In the genomic region with DNA sequence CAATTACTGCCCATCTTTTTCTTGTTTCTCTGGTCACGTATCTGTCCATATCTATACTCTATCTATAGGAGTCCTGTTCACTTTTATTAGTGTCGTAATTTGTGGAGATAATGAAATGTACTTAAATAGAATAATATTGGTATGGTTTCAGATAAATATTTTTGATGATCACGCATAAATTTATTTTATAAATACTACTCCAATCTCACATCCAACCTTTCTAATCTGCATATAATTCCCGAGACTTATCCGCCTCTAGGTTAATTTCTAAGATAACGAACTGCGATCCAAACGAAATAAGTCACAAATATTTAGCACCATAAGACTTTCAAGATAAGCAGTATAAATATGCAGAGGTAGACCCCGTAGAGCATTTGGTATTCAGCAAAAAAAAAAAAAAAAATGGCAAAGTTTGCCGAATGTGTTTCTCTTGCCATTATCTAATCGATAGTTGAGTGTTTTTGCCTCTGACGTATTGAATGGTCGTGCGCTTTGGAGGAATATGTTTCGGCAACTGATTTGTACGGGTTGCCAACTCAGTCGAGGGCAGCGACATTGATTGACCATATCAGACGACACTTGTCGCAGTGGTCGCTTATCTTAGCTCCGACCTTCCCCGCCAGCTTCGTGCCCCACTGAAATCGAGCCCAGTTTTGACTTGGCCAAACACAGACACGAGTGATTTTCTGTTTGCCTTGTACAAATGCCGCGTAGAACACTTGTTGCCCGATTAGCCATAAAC, we compare ENCODE assay signal across 2 fruit fly cellular contexts.
TF ChIP-seq lines count a peak whose summit lies in the region.

No protein-coding gene starts in this region.

TF ChIP-seq in whole organism, adult, 20 proteins besides CTCF, POLR2A, EP300 and RAD21 (continued from another document):
- TF ChIP-seq CG1620 (GFP tag; optimal IDR thresholded peaks at IDR 0.05; lab: Kevin White, UChicago), result no peak
- no peak for TF ChIP-seq CG11617 (GFP tag; optimal IDR thresholded peaks at IDR 0.05; lab: Kevin White, UChicago)
- TF ChIP-seq toe (GFP tag; optimal IDR thresholded peaks at IDR 0.05; lab: Kevin White, UChicago), result no peak
TF ChIP-seq in whole organism, adult: peak in this region for 5.

TF ChIP-seq in whole organism, embryonic, 481 proteins besides CTCF, POLR2A, EP300 and RAD21 (continued from another document):
- no peak for TF ChIP-seq emc (GFP tag; optimal IDR thresholded peaks at IDR 0.05; lab: Kevin White, UChicago)
- 0 out of 3 replicates have a peak, but pooled peaks have one; percentile 27 for TF ChIP-seq CG6175 (GFP tag; IDR thresholded peaks at IDR 0.05; lab: Robert Waterston, UW)
- no peak for TF ChIP-seq luna (GFP tag; optimal IDR thresholded peaks at IDR 0.05; lab: Kevin White, UChicago)
- TF ChIP-seq sug (tag; optimal IDR thresholded peaks at IDR 0.05; lab: Kevin White, UChicago), result peak; percentile 90
- TF ChIP-seq D19A (tag; optimal IDR thresholded peaks at IDR 0.05; lab: Kevin White, UChicago), result peak; percentile 74
- TF ChIP-seq ftz-f1 (GFP tag; optimal IDR thresholded peaks at IDR 0.05; lab: Kevin White, UChicago), result peak; percentile 62
- no peak for TF ChIP-seq CG6272 (GFP tag; IDR thresholded peaks at IDR 0.05; lab: Robert Waterston, UW)
- TF ChIP-seq nmo (GFP tag; optimal IDR thresholded peaks at IDR 0.05; lab: Kevin White, UChicago), result no peak
- TF ChIP-seq Vsx1 (GFP tag; optimal IDR thresholded peaks at IDR 0.05; lab: Kevin White, UChicago), result peak; percentile 30
- no peak for TF ChIP-seq bowl (GFP tag; IDR thresholded peaks at IDR 0.05; lab: Robert Waterston, UW)
- TF ChIP-seq stc (GFP tag; IDR thresholded peaks at IDR 0.05; lab: Robert Waterston, UW), result no peak
- TF ChIP-seq chinmo (GFP tag; IDR thresholded peaks at IDR 0.05; lab: Robert Waterston, UW; ENCODE audit: partially characterized antibody), result 0 out of 4 replicates have a peak, but pooled peaks have one; percentile 80
- peak; percentile 56; the same call in 1 of the 3 replicates for TF ChIP-seq z (GFP tag; IDR thresholded peaks at IDR 0.05; lab: Robert Waterston, UW)
- no peak for TF ChIP-seq zf30C (GFP tag; optimal IDR thresholded peaks at IDR 0.05; lab: Kevin White, UChicago)
- peak; percentile 72 for TF ChIP-seq exex (tag; optimal IDR thresholded peaks at IDR 0.05; lab: Kevin White, UChicago)
- peak; percentile 76 for TF ChIP-seq BtbVII (GFP tag; optimal IDR thresholded peaks at IDR 0.05; lab: Kevin White, UChicago)
- peak; percentile 18; the same call in 1 of the 2 replicates for TF ChIP-seq CG31224 (GFP tag; IDR thresholded peaks at IDR 0.05; lab: Robert Waterston, UW)
- TF ChIP-seq CG34376 (GFP tag; optimal IDR thresholded peaks at IDR 0.05; lab: Kevin White, UChicago), result peak; percentile 65
- TF ChIP-seq gcm2 (GFP tag; optimal IDR thresholded peaks at IDR 0.05; lab: Kevin White, UChicago), result no peak
- TF ChIP-seq Pdp1 (GFP tag; optimal IDR thresholded peaks at IDR 0.05; lab: Kevin White, UChicago), result peak in 1 of 2 experiments; percentile 42
- no peak for TF ChIP-seq HHEX (GFP tag; optimal IDR thresholded peaks at IDR 0.05; lab: Kevin White, UChicago)
- TF ChIP-seq GATAe (GFP tag; conservative IDR thresholded peaks at IDR 0.05; lab: Robert Waterston, UW), result peak; percentile 71
- no peak for TF ChIP-seq Meics (GFP tag; optimal IDR thresholded peaks at IDR 0.05; lab: Kevin White, UChicago)
- TF ChIP-seq Stat92E (GFP tag; optimal IDR thresholded peaks at IDR 0.05; lab: Kevin White, UChicago), result no peak
- TF ChIP-seq CG10543 (GFP tag; optimal IDR thresholded peaks at IDR 0.05; lab: Kevin White, UChicago), result peak; percentile 37
- no peak for TF ChIP-seq dimm (GFP tag; IDR thresholded peaks at IDR 0.05; lab: Robert Waterston, UW)
- TF ChIP-seq crol (GFP tag; IDR thresholded peaks at IDR 0.05; lab: Robert Waterston, UW), result peak; percentile 64; the same call in 1 of the 2 replicates
- peak; percentile 47; the same call in 1 of the 2 replicates for TF ChIP-seq rib (GFP tag; IDR thresholded peaks at IDR 0.05; lab: Robert Waterston, UW)
- peak; percentile 26 for TF ChIP-seq Hey (tag; optimal IDR thresholded peaks at IDR 0.05; lab: Kevin White, UChicago)
- no peak for TF ChIP-seq CG8944 (GFP tag; optimal IDR thresholded peaks at IDR 0.05; lab: Kevin White, UChicago)
- peak; percentile 92 for TF ChIP-seq mirr (GFP tag; optimal IDR thresholded peaks at IDR 0.05; lab: Kevin White, UChicago)
- no peak for TF ChIP-seq sim (GFP tag; IDR thresholded peaks at IDR 0.05; lab: Robert Waterston, UW)
- peak; percentile 4 for TF ChIP-seq CG6765 (GFP tag; optimal IDR thresholded peaks at IDR 0.05; lab: Kevin White, UChicago)
- TF ChIP-seq Ravus (GFP tag; IDR thresholded peaks at IDR 0.05; lab: Robert Waterston, UW), result no peak
- TF ChIP-seq gro (GFP tag; optimal IDR thresholded peaks at IDR 0.05; lab: Kevin White, UChicago), result peak; percentile 26
- TF ChIP-seq CG11695 (GFP tag; IDR thresholded peaks at IDR 0.05; lab: Robert Waterston, UW), result 0 out of 3 replicates have a peak, but pooled peaks have one; percentile 7
- peak; percentile 36 for TF ChIP-seq sd (tag; optimal IDR thresholded peaks at IDR 0.05; lab: Kevin White, UChicago)
- peak; percentile 6 for TF ChIP-seq Hmr (GFP tag; optimal IDR thresholded peaks at IDR 0.05; lab: Kevin White, UChicago)
- TF ChIP-seq Hr78 (GFP tag; optimal IDR thresholded peaks at IDR 0.05; lab: Kevin White, UChicago), result peak in 1 of 2 experiments; percentile 17
- peak; percentile 80 for TF ChIP-seq Deaf1 (tag; optimal IDR thresholded peaks at IDR 0.05; lab: Kevin White, UChicago)
- TF ChIP-seq jumu (GFP tag; optimal IDR thresholded peaks at IDR 0.05; lab: Kevin White, UChicago), result no peak
- peak; percentile 7 for TF ChIP-seq CG7987 (GFP tag; optimal IDR thresholded peaks at IDR 0.05; lab: Kevin White, UChicago)
- no peak for TF ChIP-seq pita (GFP tag; optimal IDR thresholded peaks at IDR 0.05; lab: Kevin White, UChicago)
- TF ChIP-seq Bgb (GFP tag; IDR thresholded peaks at IDR 0.05; lab: Robert Waterston, UW; ENCODE audit: partially characterized antibody), result 0 out of 2 replicates have a peak, but pooled peaks have one; percentile 8
- no peak for TF ChIP-seq CG5953 (GFP tag; IDR thresholded peaks at IDR 0.05; lab: Robert Waterston, UW)
- no peak for TF ChIP-seq CG9437 (GFP tag; optimal IDR thresholded peaks at IDR 0.05; lab: Kevin White, UChicago)
- TF ChIP-seq ham (GFP tag; IDR thresholded peaks at IDR 0.05; lab: Robert Waterston, UW), result no peak
